Fruit fly (Drosophila melanogaster) whole organism, wandering third instar larva: ENCODE measurements around the gene CG8578.

Experiments
- CG9705 ChIP-seq: fragments of 200-800 bp; sonication (Bioruptor generic); optimal IDR thresholded peaks from 2 replicates; lab custom pipeline; 2018; ENCODE audit warnings: missing biosample characterization, mild to moderate bottlenecking, missing genetic modification characterization
- CrebA ChIP-seq: fragments of 200-800 bp; sonication (Bioruptor generic); optimal IDR thresholded peaks from 2 replicates; lab custom pipeline; 2016; ENCODE audit warnings: missing biosample characterization, mild to moderate bottlenecking, missing genetic modification characterization, borderline replicate concordance
- Mio ChIP-seq: sonication (Bioruptor generic); optimal IDR thresholded peaks from 2 replicates; lab custom pipeline; 2016; ENCODE audit warnings: missing biosample characterization, missing genetic modification characterization
- OdsH ChIP-seq: fragments of 200-800 bp; sonication (Bioruptor generic); optimal IDR thresholded peaks from 2 replicates; lab custom pipeline; 2016; ENCODE audit warnings: missing biosample characterization, mild to moderate bottlenecking, missing genetic modification characterization
- brk ChIP-seq: fragments of 200-800 bp; sonication (Bioruptor generic); optimal IDR thresholded peaks from 2 replicates; lab custom pipeline; 2016; ENCODE audit warnings: missing biosample characterization, mild to moderate bottlenecking, missing genetic modification characterization
- h ChIP-seq: fragments of 200-800 bp; sonication (Bioruptor generic); optimal IDR thresholded peaks from 3 replicates; lab custom pipeline; 2016; ENCODE audit warnings: missing biosample characterization, mild to moderate bottlenecking, missing genetic modification characterization
- jim ChIP-seq: fragments of 175-275, 200-325 bp; sonication (Bioruptor generic); optimal IDR thresholded peaks from 2 replicates; lab custom pipeline; 2016; ENCODE audit warnings: missing biosample characterization, mild to moderate bottlenecking, missing genetic modification characterization
- sv ChIP-seq: fragments of 200-800 bp; sonication (Bioruptor generic); optimal IDR thresholded peaks from 3 replicates; lab custom pipeline; 2016; ENCODE audit warnings: missing biosample characterization, missing genetic modification characterization

DNA sequence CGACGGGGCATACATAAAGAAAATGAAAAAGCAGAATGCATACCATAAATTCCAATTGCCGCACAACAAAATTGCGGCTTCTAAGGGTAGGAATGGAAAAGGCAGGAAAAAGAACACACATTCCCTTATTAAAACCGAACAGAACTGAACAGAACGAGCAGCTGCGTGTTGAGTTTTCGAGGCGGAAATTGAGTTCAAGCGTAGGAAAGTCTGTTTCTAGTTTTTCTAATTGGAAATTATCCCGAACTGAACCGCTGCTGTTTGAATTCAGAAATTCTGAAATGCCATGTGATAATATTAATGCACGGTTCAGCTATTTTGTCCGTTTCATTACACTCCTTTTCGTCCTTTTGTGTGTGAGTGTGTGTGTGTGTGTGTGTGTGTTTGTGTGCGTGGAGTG is 27.4 kb upstream of the CG8578 start:
- no peak for TF ChIP-seq Mio
- no peak for TF ChIP-seq brk
- no peak for TF ChIP-seq sv (GFP tag; lab: Kevin White, UChicago)
- TF ChIP-seq jim = no peak
- TF ChIP-seq OdsH (GFP tag; lab: Kevin White, UChicago) = no peak
- no peak for TF ChIP-seq CrebA
- TF ChIP-seq CG9705 (GFP tag; lab: Kevin White, UChicago) = no peak
- no peak for TF ChIP-seq h (GFP tag; lab: Kevin White, UChicago)
